Worm (Caenorhabditis elegans): ENCODE results near the gene gtf-2A2.
A peak's percentile ranks its signal among the peaks of the same experiment; 100 is the strongest.

Gene gtf-2A2

DNA sequence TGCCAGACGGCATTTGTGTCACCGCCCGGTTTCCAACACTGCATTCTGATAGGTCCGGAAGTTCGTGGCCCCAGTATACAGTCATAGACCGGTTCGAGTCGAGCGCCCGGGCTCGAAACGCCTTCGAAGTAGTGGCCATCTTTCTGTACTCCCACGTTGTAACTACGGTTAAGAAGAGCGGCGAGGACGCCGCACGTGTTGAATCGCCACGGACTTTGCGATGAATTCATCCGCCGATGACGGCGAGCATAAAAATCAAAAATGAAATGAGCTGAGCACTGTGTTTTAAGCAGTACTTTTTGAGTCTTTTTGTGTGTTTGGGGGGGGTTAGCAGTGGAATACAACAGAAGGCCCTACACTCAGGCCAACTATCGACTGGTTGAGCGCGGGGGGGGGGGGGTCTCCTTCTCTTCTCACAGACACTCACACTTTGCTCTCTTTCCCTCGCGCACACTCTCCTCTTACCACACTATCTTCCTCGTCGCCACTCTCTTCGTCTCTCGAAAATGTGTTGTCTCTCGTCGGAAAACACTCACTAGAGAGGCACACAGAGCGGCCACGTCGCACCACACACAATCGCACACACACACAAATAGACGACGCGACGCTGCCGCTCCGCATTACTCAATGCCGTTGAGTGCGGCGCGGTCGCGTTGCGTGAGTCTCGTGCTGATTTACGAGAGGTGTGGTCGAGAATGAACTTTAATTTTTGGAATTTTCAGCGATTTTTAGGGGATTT, 16.2 kb upstream of the gtf-2A2 start, which contains the start of gene epc-1 (continued):
- TF ChIP-seq nhr-237 (tag; optimal IDR thresholded peaks at IDR 0.05), result no peak
- TF ChIP-seq jun-1 (tag; optimal IDR thresholded peaks at IDR 0.05), result peak; percentile 67
- no peak for TF ChIP-seq ztf-11 (tag; optimal IDR thresholded peaks at IDR 0.05)
- TF ChIP-seq nhr-111 (GFP tag; optimal IDR thresholded peaks at IDR 0.05), result no peak
- TF ChIP-seq F44E2.7 (GFP tag; IDR thresholded peaks at IDR 0.05), result no peak
- TF ChIP-seq T26A8.4 (GFP tag; IDR thresholded peaks at IDR 0.05), result peak; percentile 83
- peak; percentile 90 for TF ChIP-seq arid-1 (GFP tag; conservative IDR thresholded peaks at IDR 0.05)
- no peak for TF ChIP-seq fos-1 (tag; optimal IDR thresholded peaks at IDR 0.05)
- peak; percentile 88 for TF ChIP-seq set-16 (GFP tag; IDR thresholded peaks at IDR 0.05)
- TF ChIP-seq ceh-32 (tag; optimal IDR thresholded peaks at IDR 0.05; ENCODE audit: poor library complexity), result no peak
- TF ChIP-seq lir-3 (tag; optimal IDR thresholded peaks at IDR 0.05), result no peak
- peak; percentile 92 for TF ChIP-seq Y5F2A.4 (GFP tag; optimal IDR thresholded peaks at IDR 0.05)
- TF ChIP-seq saeg-2 (GFP tag; IDR thresholded peaks at IDR 0.05), result 0 out of 2 replicates have a peak, but pooled peaks have one; percentile 23
- peak; percentile 77 for TF ChIP-seq nhr-25 (tag; optimal IDR thresholded peaks at IDR 0.05; ENCODE audit: borderline replicate concordance, insufficient read depth)
- peak; percentile 59 for TF ChIP-seq F49E8.2 (tag; optimal IDR thresholded peaks at IDR 0.05; ENCODE audit: borderline replicate concordance)
- TF ChIP-seq ama-1 (optimal IDR thresholded peaks at IDR 0.05), result peak; percentile 89
- TF ChIP-seq madf-5 (GFP tag; IDR thresholded peaks at IDR 0.05), result 0 out of 4 replicates have a peak, but pooled peaks have one; percentile 37 to 58
- peak; percentile 75 for TF ChIP-seq egl-43 (GFP tag; IDR thresholded peaks at IDR 0.05)
- TF ChIP-seq dpl-1 (GFP tag; optimal IDR thresholded peaks at IDR 0.05), result peak; percentile 76
- TF ChIP-seq tra-1 (GFP tag; IDR thresholded peaks at IDR 0.05), result peak; percentile 43; the same call in 1 of the 2 replicates
- TF ChIP-seq nhr-41 (GFP tag; IDR thresholded peaks at IDR 0.05), result peak; percentile 44; the same call in 1 of the 2 replicates
- TF ChIP-seq ceh-44 (GFP tag; IDR thresholded peaks at IDR 0.05), result no peak
- TF ChIP-seq nhr-77 (tag; optimal IDR thresholded peaks at IDR 0.05), result peak; percentile 89
- peak; percentile 90 for TF ChIP-seq hmg-1.1 (GFP tag; IDR thresholded peaks at IDR 0.05)
- no peak for TF ChIP-seq ZK337.2 (GFP tag; IDR thresholded peaks at IDR 0.05)
- TF ChIP-seq spr-1 (tag; optimal IDR thresholded peaks at IDR 0.05), result peak; percentile 83
- TF ChIP-seq dmd-8 (GFP tag; IDR thresholded peaks at IDR 0.05), result peak; percentile 44; the same call in 1 of the 2 replicates
- TF ChIP-seq lin-29 (GFP tag; IDR thresholded peaks at IDR 0.05), result 0 out of 2 replicates have a peak, but pooled peaks have one; percentile 30
- peak; percentile 58 to 63 for TF ChIP-seq daf-16 (GFP tag; optimal IDR thresholded peaks at IDR 0.05)
- TF ChIP-seq daf-16 (tag; optimal IDR thresholded peaks at IDR 0.05), result peak; percentile 64
- TF ChIP-seq nhr-28 (tag; optimal IDR thresholded peaks at IDR 0.05), result peak; percentile 96
- peak; percentile 88 for TF ChIP-seq mxl-3 (GFP tag; optimal IDR thresholded peaks at IDR 0.05)
- TF ChIP-seq nhr-11 (tag; optimal IDR thresholded peaks at IDR 0.05), result peak; percentile 87
- peak; percentile 47 for TF ChIP-seq vab-7 (GFP tag; IDR thresholded peaks at IDR 0.05)

DNA sequence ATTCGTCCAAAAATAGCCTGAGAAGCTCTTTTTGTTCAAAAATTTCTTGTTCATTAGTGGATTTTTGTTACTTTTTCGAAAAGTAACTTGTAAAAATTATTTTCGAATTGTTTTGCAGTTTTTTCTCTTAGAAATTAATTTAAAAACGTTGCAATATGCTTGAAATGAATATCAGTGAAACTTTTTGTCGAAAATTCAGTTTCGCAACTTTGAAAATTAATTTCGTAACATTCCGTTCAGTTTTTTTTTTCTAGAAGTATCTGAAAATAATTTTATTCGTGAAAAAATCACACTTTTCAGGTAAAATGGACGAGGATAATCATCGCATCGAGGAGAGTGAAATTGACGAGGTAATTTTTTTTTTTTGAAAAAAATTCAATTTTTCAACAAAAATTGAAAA, 15.6 kb upstream of the gtf-2A2 start, which contains the start of gene Y111B2A.12:
Gene Y111B2A.12, plus strand, starts transcription at position 301 of the 400 bp plus-strand sequence.
- TF ChIP-seq nhr-237 (tag; optimal IDR thresholded peaks at IDR 0.05) (no peak), tag-97 (GFP tag; IDR thresholded peaks at IDR 0.05) (no peak), ctbp-1 (GFP tag; IDR thresholded peaks at IDR 0.05) (no peak), madf-5 (GFP tag; IDR thresholded peaks at IDR 0.05) (0 out of 4 replicates have a peak, but pooled peaks of 1 of the 2 experiments have one; percentile 1)

DNA sequence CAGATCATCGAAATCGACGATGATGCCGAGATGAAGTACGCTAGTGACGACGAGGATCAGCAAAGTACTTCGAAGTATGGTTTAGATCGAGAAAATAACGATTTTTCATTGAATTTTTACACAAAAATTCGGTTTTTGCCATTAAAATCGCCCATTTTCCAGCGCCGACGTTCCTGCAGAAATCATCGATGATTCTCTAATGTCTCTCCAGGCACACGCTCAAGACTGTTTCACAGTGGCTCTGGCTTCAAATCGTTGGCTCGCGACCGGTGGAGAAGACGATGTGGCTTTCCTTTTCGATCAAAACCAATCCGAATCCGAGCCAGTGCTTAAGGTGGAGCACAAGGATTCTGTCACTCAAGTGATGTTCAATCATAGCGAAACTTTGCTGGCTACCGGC, 15.2 kb upstream of the gtf-2A2 start:
- peak; percentile 9 for TF ChIP-seq sdz-12 (GFP tag; optimal IDR thresholded peaks at IDR 0.05)
- TF ChIP-seq unc-62 (GFP tag; optimal IDR thresholded peaks at IDR 0.05 in 1 of 2), result peak in 1 of 2 experiments; percentile 1
- no peak for TF ChIP-seq unc-62 (tag; optimal IDR thresholded peaks at IDR 0.05)
- no peak for TF ChIP-seq hmg-1.1 (GFP tag; IDR thresholded peaks at IDR 0.05)
- 0 out of 2 replicates have a peak, but pooled peaks have one; percentile 11 for TF ChIP-seq T26A8.4 (GFP tag; IDR thresholded peaks at IDR 0.05)
- TF ChIP-seq aha-1 (tag), result peak; percentile 93
